Worm (Caenorhabditis elegans): ENCODE results near the gene asp-2.

asp-2 gene

DNA sequence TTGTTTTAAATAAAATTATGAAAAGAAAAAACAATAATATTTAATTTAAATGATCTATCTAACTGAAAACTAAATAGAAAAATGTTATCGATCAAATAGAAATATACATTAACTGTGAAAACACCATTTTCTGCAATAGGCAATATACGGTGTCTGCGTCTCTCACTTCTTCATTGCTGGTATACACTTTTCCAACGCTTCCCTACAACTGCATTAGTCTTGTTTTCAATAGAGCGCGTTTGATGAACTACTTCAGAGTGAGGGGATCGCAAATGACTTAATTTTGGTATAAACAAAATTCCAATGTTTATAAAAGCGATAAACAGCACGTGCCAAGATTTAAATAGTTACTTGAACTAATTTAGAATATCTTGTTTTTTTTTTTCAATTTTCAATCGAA, 9.6 kb downstream of the asp-2 start (continued):
- peak in 1 of 2 experiments; percentile 60 for TF ChIP-seq mdl-1 (tag; optimal IDR thresholded peaks at IDR 0.05)
- TF ChIP-seq lin-35 (GFP tag; optimal IDR thresholded peaks at IDR 0.05): peak; percentile 66 to 84
- TF ChIP-seq ceh-88 (GFP tag; IDR thresholded peaks at IDR 0.05): no peak
- TF ChIP-seq mep-1 (tag; optimal IDR thresholded peaks at IDR 0.05): peak; percentile 91
- TF ChIP-seq sup-37 (GFP tag; optimal IDR thresholded peaks at IDR 0.05): no peak
- TF ChIP-seq snu-23 (GFP tag; optimal IDR thresholded peaks at IDR 0.05): peak; percentile 73
- TF ChIP-seq fkh-10 (GFP tag; optimal IDR thresholded peaks at IDR 0.05): no peak
- TF ChIP-seq C16A3.4 (tag; optimal IDR thresholded peaks at IDR 0.05): peak; percentile 73
- TF ChIP-seq tbx-2 (tag; optimal IDR thresholded peaks at IDR 0.05): peak; percentile 5
- peak; percentile 65 for TF ChIP-seq nhr-20 (tag; optimal IDR thresholded peaks at IDR 0.05)
- peak; percentile 44 for TF ChIP-seq lin-13 (GFP tag; optimal IDR thresholded peaks at IDR 0.05)
- peak; percentile 63 for TF ChIP-seq snpc-4 (tag; optimal IDR thresholded peaks at IDR 0.05)
- TF ChIP-seq nhr-85 (tag): peak; percentile 23
- TF ChIP-seq lin-14 (GFP tag; optimal IDR thresholded peaks at IDR 0.05): peak; percentile 90

DNA sequence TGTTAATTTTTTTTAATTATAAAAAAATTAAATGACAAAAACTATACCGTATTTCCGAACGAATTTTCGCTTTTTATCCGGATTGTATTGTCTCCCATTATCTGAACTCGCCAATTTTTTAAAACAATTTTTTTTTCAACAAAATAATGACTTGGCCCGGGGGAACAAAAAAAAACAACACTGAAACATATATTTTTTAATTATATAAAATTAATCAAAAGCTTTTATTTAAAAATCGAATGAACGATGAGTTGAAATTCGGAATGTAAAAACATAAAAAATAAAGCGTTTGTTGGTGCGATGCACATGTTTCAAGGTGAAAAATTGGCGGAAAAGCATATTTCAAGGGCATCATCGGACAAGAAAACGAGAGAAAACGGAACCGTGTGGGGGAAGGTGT, 10.7 kb downstream of the asp-2 start, which contains the start of gene mdt-27:
TSS of gene mdt-27 (minus strand) at position 101 of the 400 bp plus-strand sequence.
- no peak for TF ChIP-seq nhr-90 (tag; optimal IDR thresholded peaks at IDR 0.05; ENCODE audit: poor library complexity)
- no peak for TF ChIP-seq mab-9 (GFP tag; IDR thresholded peaks at IDR 0.05)
- TF ChIP-seq pax-3 (tag; optimal IDR thresholded peaks at IDR 0.05): no peak
- TF ChIP-seq lin-35 (GFP tag; optimal IDR thresholded peaks at IDR 0.05): no peak
- no peak for TF ChIP-seq isw-1 (GFP tag; IDR thresholded peaks at IDR 0.05)
- TF ChIP-seq dpl-1 (GFP tag; optimal IDR thresholded peaks at IDR 0.05): no peak
- TF ChIP-seq nhr-19 (GFP tag; conservative IDR thresholded peaks at IDR 0.05): no peak
- no peak for TF ChIP-seq unc-30 (tag; optimal IDR thresholded peaks at IDR 0.05)
- no peak for TF ChIP-seq ceh-90 (tag; optimal IDR thresholded peaks at IDR 0.05)
- no peak for TF ChIP-seq zip-4 (GFP tag; optimal IDR thresholded peaks at IDR 0.05)
- no peak for TF ChIP-seq nhr-76 (tag; optimal IDR thresholded peaks at IDR 0.05)
- TF ChIP-seq F16B12.6 (tag; optimal IDR thresholded peaks at IDR 0.05): no peak
- TF ChIP-seq nhr-47 (tag; optimal IDR thresholded peaks at IDR 0.05): no peak
- no peak for TF ChIP-seq nhr-237 (tag; optimal IDR thresholded peaks at IDR 0.05)
- no peak for TF ChIP-seq vab-15 (tag; optimal IDR thresholded peaks at IDR 0.05)
- TF ChIP-seq lir-3 (tag; optimal IDR thresholded peaks at IDR 0.05; ENCODE audit: poor library complexity): no peak
- TF ChIP-seq ces-1 (GFP tag; optimal IDR thresholded peaks at IDR 0.05): no peak
- TF ChIP-seq fkh-10 (GFP tag; optimal IDR thresholded peaks at IDR 0.05): no peak

DNA sequence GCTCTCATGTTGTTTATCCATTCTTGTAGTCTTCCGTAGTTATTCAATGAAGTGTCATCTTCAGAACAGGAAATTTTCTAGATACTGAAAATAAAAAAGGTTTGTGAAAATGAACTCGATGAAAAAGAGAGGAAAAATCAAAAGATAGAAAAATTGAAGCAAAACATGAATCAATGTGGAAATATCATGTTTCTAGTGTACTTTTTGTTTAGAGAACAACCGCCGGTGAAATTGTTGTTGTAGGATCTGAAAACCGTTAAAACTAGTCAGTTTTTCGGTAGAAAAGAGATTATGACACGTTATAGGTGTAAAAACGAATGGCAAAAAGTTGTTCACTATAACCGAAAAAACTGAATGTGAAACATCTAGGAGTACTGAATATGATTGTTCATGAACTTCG, 14.3 kb downstream of the asp-2 start, which contains the start of gene pacs-1:
TSS of gene pacs-1 (minus strand) at position 101 of the 400 bp plus-strand sequence.
- TF ChIP-seq C34B4.2 (tag; optimal IDR thresholded peaks at IDR 0.05) (no peak), irx-1 (tag; optimal IDR thresholded peaks at IDR 0.05) (no peak), F16B12.6 (tag; optimal IDR thresholded peaks at IDR 0.05) (no peak)

DNA sequence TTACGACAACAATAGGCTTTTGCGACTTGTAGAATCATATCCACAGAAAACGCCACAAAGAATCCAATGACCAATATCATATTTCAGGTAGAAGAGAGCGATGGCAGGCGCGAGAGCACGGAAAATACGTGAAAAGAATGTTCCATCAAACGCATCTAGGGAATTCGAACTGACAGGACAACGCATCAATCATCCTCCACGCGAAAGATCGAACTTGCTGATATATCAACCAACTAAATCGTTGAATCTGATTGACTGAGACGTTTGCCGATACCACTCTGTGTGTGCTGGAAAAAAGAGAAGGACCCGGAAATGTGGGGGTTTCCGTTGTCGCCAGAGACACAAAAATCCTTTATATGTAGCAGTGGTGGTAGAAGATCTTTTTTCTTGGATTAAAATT, 15.3 kb downstream of the asp-2 start:
- no peak for TF ChIP-seq efl-3 (GFP tag; optimal IDR thresholded peaks at IDR 0.05)
- TF ChIP-seq ama-1 (optimal IDR thresholded peaks at IDR 0.05): no peak
- no peak for TF ChIP-seq nhr-19 (GFP tag; conservative IDR thresholded peaks at IDR 0.05)
- TF ChIP-seq C04F5.9 (tag; optimal IDR thresholded peaks at IDR 0.05): no peak
- TF ChIP-seq hlh-4 (tag; optimal IDR thresholded peaks at IDR 0.05): no peak
- TF ChIP-seq lin-14 (GFP tag; optimal IDR thresholded peaks at IDR 0.05): peak; percentile 21
- no peak for TF ChIP-seq isw-1 (GFP tag; IDR thresholded peaks at IDR 0.05)
- TF ChIP-seq nhr-85 (tag): peak; percentile 38
- peak in 1 of 3 experiments; percentile 1 for TF ChIP-seq ceh-82 (tag; optimal IDR thresholded peaks at IDR 0.05)
- no peak for TF ChIP-seq hlh-17 (GFP tag; optimal IDR thresholded peaks at IDR 0.05; ENCODE audit: borderline replicate concordance)

All from whole organism, L1 larva.